Comparison of ENCODE assay signal across 6 fruit fly cellular contexts in the genomic region with DNA sequence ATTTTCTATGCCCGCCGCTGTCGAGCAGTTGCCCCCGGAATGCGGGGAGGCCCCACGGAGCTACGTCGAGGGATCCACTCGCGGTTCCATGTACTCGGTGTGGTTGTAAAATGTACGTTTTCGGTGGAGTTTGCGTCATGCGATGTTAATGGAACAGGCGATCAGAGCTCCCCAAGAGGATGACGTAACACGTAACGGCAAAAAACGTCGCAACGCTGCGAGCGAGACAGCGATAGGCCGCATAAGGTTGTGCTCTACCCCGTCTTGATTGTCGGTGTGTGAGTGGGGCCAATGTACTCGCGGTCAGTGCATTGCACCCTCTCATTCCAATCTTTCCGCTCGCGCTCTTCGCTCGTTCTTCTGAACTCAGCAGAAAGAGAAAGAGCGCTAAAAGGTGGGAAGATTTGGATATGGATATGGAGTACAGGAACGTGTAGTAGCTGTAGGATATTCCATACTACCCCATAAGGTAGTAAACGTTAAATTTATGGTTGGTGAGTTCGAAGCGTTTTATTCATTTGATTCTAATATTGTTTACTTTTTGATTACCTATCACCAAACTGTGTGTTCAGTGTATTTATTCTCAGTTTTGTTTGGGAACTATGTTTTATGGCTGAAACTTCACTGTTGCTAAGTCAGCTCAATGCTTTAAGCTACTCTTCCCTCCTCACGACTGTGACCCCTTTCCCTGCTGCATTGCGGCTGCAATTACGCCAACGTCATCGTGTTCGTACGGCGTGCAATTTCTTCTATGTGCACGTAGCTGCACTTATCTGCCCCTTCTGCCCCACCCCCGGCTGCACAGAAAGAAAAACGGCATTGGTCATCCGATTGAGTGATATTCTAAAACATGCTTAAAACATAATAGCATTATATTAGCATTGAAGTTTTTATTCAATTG.
A peak's percentile ranks its signal among the peaks of the same experiment; 100 is the strongest.
TF ChIP-seq lines count a peak whose summit lies in the region.

No protein-coding gene starts in this region.

- TF ChIP-seq CTCF in whole organism, embryonic (GFP tag; optimal IDR thresholded peaks at IDR 0.05; lab: Kevin White, UChicago) = no peak

TF ChIP-seq in whole organism, 6 proteins besides CTCF, POLR2A, EP300 and RAD21:
- TF ChIP-seq usp (GFP tag; optimal IDR thresholded peaks at IDR 0.05; lab: Kevin White, UChicago) (no peak), EcR (GFP tag; optimal IDR thresholded peaks at IDR 0.05; lab: Kevin White, UChicago) (peak; percentile 100)

TF ChIP-seq in whole organism, adult, 20 proteins besides CTCF, POLR2A, EP300 and RAD21 (continues in another document):
- TF ChIP-seq Crg-1 (GFP tag; optimal IDR thresholded peaks at IDR 0.05; lab: Kevin White, UChicago) (no peak), bab1 (GFP tag; optimal IDR thresholded peaks at IDR 0.05; lab: Kevin White, UChicago) (peak; percentile 18), Mnt (GFP tag; optimal IDR thresholded peaks at IDR 0.05; lab: Kevin White, UChicago) (peak; percentile 68), cnc (optimal IDR thresholded peaks at IDR 0.05; lab: Kevin White, UChicago) (peak; percentile 51 to 63), ovo (GFP tag; optimal IDR thresholded peaks at IDR 0.05; lab: Kevin White, UChicago) (peak; percentile 99), tj (GFP tag; optimal IDR thresholded peaks at IDR 0.05; lab: Kevin White, UChicago) (peak; percentile 97), kay (GFP tag; lab: Kevin White, UChicago; ENCODE audit: borderline replicate concordance) (no peak), CG12768 (GFP tag; optimal IDR thresholded peaks at IDR 0.05; lab: Kevin White, UChicago) (peak; percentile 59), toe (GFP tag; optimal IDR thresholded peaks at IDR 0.05; lab: Kevin White, UChicago) (no peak), pad (GFP tag; optimal IDR thresholded peaks at IDR 0.05; lab: Kevin White, UChicago) (peak; percentile 97), CG33017 (tag; optimal IDR thresholded peaks at IDR 0.05; lab: Kevin White, UChicago) (peak; percentile 6), cic (GFP tag; optimal IDR thresholded peaks at IDR 0.05; lab: Kevin White, UChicago) (peak; percentile 86), Hr96 (GFP tag; optimal IDR thresholded peaks at IDR 0.05; lab: Kevin White, UChicago) (peak; percentile 71), Clk (GFP tag; optimal IDR thresholded peaks at IDR 0.05; lab: Kevin White, UChicago) (peak; percentile 14), CG11617 (GFP tag; optimal IDR thresholded peaks at IDR 0.05; lab: Kevin White, UChicago) (no peak)

TF ChIP-seq in whole organism, embryonic, 481 proteins besides CTCF, POLR2A, EP300 and RAD21 (continues in another document):
- TF ChIP-seq Trl (optimal IDR thresholded peaks at IDR 0.05; lab: Kevin White, UChicago) = peak; percentile 51 to 66
- TF ChIP-seq Trl (GFP tag; optimal IDR thresholded peaks at IDR 0.05; lab: Kevin White, UChicago) = no peak
- TF ChIP-seq CG12769 (tag; optimal IDR thresholded peaks at IDR 0.05; lab: Kevin White, UChicago) = peak; percentile 81
- peak; percentile 91 for TF ChIP-seq sd (tag; optimal IDR thresholded peaks at IDR 0.05; lab: Kevin White, UChicago)
- no peak for TF ChIP-seq CG10654 (GFP tag; optimal IDR thresholded peaks at IDR 0.05; lab: Kevin White, UChicago)
- TF ChIP-seq HLHmδ (GFP tag; optimal IDR thresholded peaks at IDR 0.05; lab: Kevin White, UChicago) = peak; percentile 63
- TF ChIP-seq CG10543 (GFP tag; optimal IDR thresholded peaks at IDR 0.05; lab: Kevin White, UChicago) = peak; percentile 58
- TF ChIP-seq CG6272 (GFP tag; IDR thresholded peaks at IDR 0.05; lab: Robert Waterston, UW) = no peak
- no peak for TF ChIP-seq CG8290 (GFP tag; optimal IDR thresholded peaks at IDR 0.05; lab: Kevin White, UChicago)
- TF ChIP-seq CG8290 (tag; optimal IDR thresholded peaks at IDR 0.05; lab: Kevin White, UChicago) = peak in 1 of 2 experiments; percentile 61
- TF ChIP-seq Med (GFP tag; lab: Kevin White, UChicago) = peak; percentile 58
- TF ChIP-seq pros (GFP tag; optimal IDR thresholded peaks at IDR 0.05; lab: Kevin White, UChicago) = peak; percentile 84
- no peak for TF ChIP-seq ssp (GFP tag; IDR thresholded peaks at IDR 0.05; lab: Robert Waterston, UW)
- no peak for TF ChIP-seq CG9215 (GFP tag; IDR thresholded peaks at IDR 0.05; lab: Robert Waterston, UW)
- TF ChIP-seq CG4328 (GFP tag; optimal IDR thresholded peaks at IDR 0.05; lab: Kevin White, UChicago) = no peak
- peak; percentile 89 for TF ChIP-seq cg (GFP tag; optimal IDR thresholded peaks at IDR 0.05; lab: Kevin White, UChicago)
- no peak for TF ChIP-seq CG2120 (GFP tag; optimal IDR thresholded peaks at IDR 0.05; lab: Kevin White, UChicago)

TF ChIP-seq in whole organism, prepupa, 60 proteins besides CTCF, POLR2A, EP300 and RAD21 (continues in another document):
- TF ChIP-seq CG7368 (GFP tag; optimal IDR thresholded peaks at IDR 0.05; lab: Kevin White, UChicago) (peak; percentile 41), Sox14 (GFP tag; optimal IDR thresholded peaks at IDR 0.05; lab: Kevin White, UChicago) (no peak), CG10631 (GFP tag; optimal IDR thresholded peaks at IDR 0.05; lab: Kevin White, UChicago) (no peak), Met (GFP tag; optimal IDR thresholded peaks at IDR 0.05; lab: Kevin White, UChicago) (peak; percentile 78), CG6792 (GFP tag; optimal IDR thresholded peaks at IDR 0.05; lab: Kevin White, UChicago) (no peak), CG8119 (GFP tag; IDR thresholded peaks at IDR 0.05; lab: Robert Waterston, UW) (no peak), Gug (GFP tag; IDR thresholded peaks at IDR 0.05; lab: Robert Waterston, UW) (no peak), CG6163 (GFP tag; IDR thresholded peaks at IDR 0.05; lab: Robert Waterston, UW) (no peak), CG11294 (GFP tag; IDR thresholded peaks at IDR 0.05; lab: Robert Waterston, UW) (no peak), vri (GFP tag; optimal IDR thresholded peaks at IDR 0.05; lab: Kevin White, UChicago) (peak; percentile 99), CG3919 (GFP tag; optimal IDR thresholded peaks at IDR 0.05; lab: Kevin White, UChicago) (peak; percentile 34), CG8319 (GFP tag; optimal IDR thresholded peaks at IDR 0.05; lab: Kevin White, UChicago) (no peak), Eip78C (GFP tag; lab: Kevin White, UChicago) (peak; percentile 75), CG15336 (GFP tag; IDR thresholded peaks at IDR 0.05; lab: Robert Waterston, UW) (no peak), lz (GFP tag; optimal IDR thresholded peaks at IDR 0.05; lab: Kevin White, UChicago) (no peak), fkh (GFP tag; optimal IDR thresholded peaks at IDR 0.05; lab: Kevin White, UChicago) (peak; percentile 22), Ets21C (GFP tag; optimal IDR thresholded peaks at IDR 0.05; lab: Kevin White, UChicago) (no peak), CG6854 (GFP tag; optimal IDR thresholded peaks at IDR 0.05; lab: Kevin White, UChicago) (peak; percentile 29)

TF ChIP-seq in whole organism, pupa, 21 proteins besides CTCF, POLR2A, EP300 and RAD21:
- TF ChIP-seq EcR (GFP tag; optimal IDR thresholded peaks at IDR 0.05; lab: Kevin White, UChicago) (peak; percentile 100), CG10348 (GFP tag; IDR thresholded peaks at IDR 0.05; lab: Robert Waterston, UW) (no peak), CG12605 (GFP tag; IDR thresholded peaks at IDR 0.05; lab: Robert Waterston, UW) (no peak), CG32121 (GFP tag; IDR thresholded peaks at IDR 0.05; lab: Robert Waterston, UW) (no peak), CG34367 (tag; optimal IDR thresholded peaks at IDR 0.05; lab: Kevin White, UChicago) (no peak), CG17806 (tag; optimal IDR thresholded peaks at IDR 0.05; lab: Kevin White, UChicago) (peak; percentile 7), CG8301 (tag; optimal IDR thresholded peaks at IDR 0.05; lab: Kevin White, UChicago) (no peak), rn (GFP tag; IDR thresholded peaks at IDR 0.05; lab: Robert Waterston, UW) (no peak), Pif1B (GFP tag; optimal IDR thresholded peaks at IDR 0.05; lab: Kevin White, UChicago) (no peak), CG14655 (GFP tag; optimal IDR thresholded peaks at IDR 0.05; lab: Kevin White, UChicago) (no peak), CG15710 (tag; optimal IDR thresholded peaks at IDR 0.05; lab: Kevin White, UChicago) (no peak), CG8159 (tag; optimal IDR thresholded peaks at IDR 0.05; lab: Kevin White, UChicago) (no peak), CG9948 (tag; optimal IDR thresholded peaks at IDR 0.05; lab: Kevin White, UChicago) (no peak), Pif1A (GFP tag; optimal IDR thresholded peaks at IDR 0.05; lab: Kevin White, UChicago) (no peak), CG13204 (GFP tag; optimal IDR thresholded peaks at IDR 0.05; lab: Kevin White, UChicago) (peak; percentile 67), Snoo (tag; optimal IDR thresholded peaks at IDR 0.05; lab: Kevin White, UChicago) (no peak), Ets98B (GFP tag; IDR thresholded peaks at IDR 0.05; lab: Robert Waterston, UW) (no peak)
TF ChIP-seq in whole organism, pupa: peak in this region for 3.

TF ChIP-seq in whole organism, wandering third instar larva, 38 proteins besides CTCF, POLR2A, EP300 and RAD21 (continues in another document):
- TF ChIP-seq Mio (GFP tag; optimal IDR thresholded peaks at IDR 0.05; lab: Kevin White, UChicago) = peak; percentile 35
- peak; percentile 63 for TF ChIP-seq Jra (GFP tag; optimal IDR thresholded peaks at IDR 0.05; lab: Kevin White, UChicago)
- peak; percentile 52 for TF ChIP-seq br (GFP tag; optimal IDR thresholded peaks at IDR 0.05; lab: Kevin White, UChicago)
- no peak for TF ChIP-seq N (GFP tag; optimal IDR thresholded peaks at IDR 0.05; lab: Kevin White, UChicago)
- TF ChIP-seq CG32264 (GFP tag; optimal IDR thresholded peaks at IDR 0.05; lab: Kevin White, UChicago) = peak; percentile 36
- no peak for TF ChIP-seq CG9705 (GFP tag; optimal IDR thresholded peaks at IDR 0.05; lab: Kevin White, UChicago)
- TF ChIP-seq Dfd (GFP tag; optimal IDR thresholded peaks at IDR 0.05; lab: Kevin White, UChicago) = no peak
- peak; percentile 97 for TF ChIP-seq Dif (GFP tag; optimal IDR thresholded peaks at IDR 0.05; lab: Kevin White, UChicago; ENCODE audit: partially characterized antibody)
- TF ChIP-seq foxo (GFP tag; optimal IDR thresholded peaks at IDR 0.05; lab: Kevin White, UChicago) = no peak
- TF ChIP-seq brk (GFP tag; optimal IDR thresholded peaks at IDR 0.05; lab: Kevin White, UChicago) = no peak
- TF ChIP-seq HLH106 (tag; optimal IDR thresholded peaks at IDR 0.05; lab: Kevin White, UChicago) = no peak
- TF ChIP-seq dmrt93B (GFP tag; optimal IDR thresholded peaks at IDR 0.05; lab: Kevin White, UChicago) = no peak
- no peak for TF ChIP-seq Rel (GFP tag; optimal IDR thresholded peaks at IDR 0.05; lab: Kevin White, UChicago)
- peak; percentile 98 for TF ChIP-seq Rel (tag; optimal IDR thresholded peaks at IDR 0.05; lab: Kevin White, UChicago)
- TF ChIP-seq lola (GFP tag; optimal IDR thresholded peaks at IDR 0.05; lab: Kevin White, UChicago) = no peak
- TF ChIP-seq h (GFP tag; optimal IDR thresholded peaks at IDR 0.05; lab: Kevin White, UChicago) = peak; percentile 58
- peak; percentile 20 for TF ChIP-seq OdsH (GFP tag; optimal IDR thresholded peaks at IDR 0.05; lab: Kevin White, UChicago)
- TF ChIP-seq dsf (GFP tag; optimal IDR thresholded peaks at IDR 0.05; lab: Kevin White, UChicago; ENCODE audit: borderline replicate concordance) = no peak
- TF ChIP-seq pan (optimal IDR thresholded peaks at IDR 0.05; lab: Kevin White, UChicago) = no peak
- no peak for TF ChIP-seq jim (GFP tag; optimal IDR thresholded peaks at IDR 0.05; lab: Kevin White, UChicago)
- no peak for TF ChIP-seq Abd-B (GFP tag; optimal IDR thresholded peaks at IDR 0.05; lab: Kevin White, UChicago)
